Fruit fly (Drosophila melanogaster) whole organism, embryonic: ENCODE results near the gene slmo.
A peak's percentile ranks its signal among the peaks of the same experiment; 100 is the strongest.

Experiments
- B-H2 ChIP-seq: fragments of 200-800 bp; sonication (Bioruptor generic); optimal IDR thresholded peaks from 2 replicates; lab custom pipeline; 2018; ENCODE audit warnings: missing biosample characterization, mild to moderate bottlenecking, missing genetic modification characterization
- CG11695 ChIP-seq: fragments of 200-800 bp; sonication (Bioruptor generic); IDR thresholded peaks from 3 replicates; pipeline ENCODE4 v1.3.6; 2022; ENCODE audit warnings: missing biosample characterization, missing genetic modification characterization
- CG12942 ChIP-seq: fragments of 200-800 bp; sonication (Bioruptor generic); optimal IDR thresholded peaks from 3 replicates; lab custom pipeline; 2016; ENCODE audit warnings: missing biosample characterization, missing genetic modification characterization
- CG13287 ChIP-seq: fragments of 200-800 bp; sonication (Bioruptor generic); IDR thresholded peaks from 2 replicates; pipeline ENCODE4 v1.3.6; 2022; ENCODE audit warnings: missing biosample characterization, missing genetic modification characterization; ENCODE audit not compliant: partially characterized antibody
- CG14860 ChIP-seq: fragments of 200-800 bp; sonication (Bioruptor generic); IDR thresholded peaks from 3 replicates; pipeline ENCODE4 v1.3.6; 2022; ENCODE audit warnings: missing biosample characterization, missing genetic modification characterization; ENCODE audit not compliant: partially characterized antibody
- CG16813 ChIP-seq: fragments of 200-800 bp; sonication (Bioruptor generic); IDR thresholded peaks from 3 replicates; pipeline ENCODE4 v1.3.6; 2022; ENCODE audit warnings: missing biosample characterization, missing genetic modification characterization; ENCODE audit not compliant: partially characterized antibody
- CG17186 ChIP-seq: fragments of 200-800 bp; sonication (Bioruptor generic); optimal IDR thresholded peaks from 3 replicates; lab custom pipeline; 2017; ENCODE audit warnings: missing biosample characterization, missing genetic modification reagents, missing genetic modification characterization
- CG17802 ChIP-seq: fragments of 200-800 bp; sonication (Bioruptor generic); optimal IDR thresholded peaks from 2 replicates; lab custom pipeline; 2018; ENCODE audit warnings: missing biosample characterization, mild to moderate bottlenecking, missing genetic modification characterization, moderate library complexity
- CG17912 ChIP-seq: fragments of 200-800 bp; sonication (Bioruptor generic); optimal IDR thresholded peaks from 2 replicates; lab custom pipeline; 2018; ENCODE audit warnings: missing biosample characterization, mild to moderate bottlenecking, missing genetic modification characterization
- CG1832 ChIP-seq: fragments of 200-800 bp; sonication (Bioruptor generic); optimal IDR thresholded peaks from 2 replicates; lab custom pipeline; 2017; ENCODE audit warnings: missing biosample characterization, mild to moderate bottlenecking, missing genetic modification characterization, inconsistent platforms
- CG30403 ChIP-seq: fragments of 200-800 bp; sonication (Bioruptor generic); optimal IDR thresholded peaks from 3 replicates; lab custom pipeline; 2016; ENCODE audit warnings: missing biosample characterization, missing genetic modification characterization
- CG30431 ChIP-seq: fragments of 200-800 bp; sonication (Bioruptor generic); optimal IDR thresholded peaks from 2 replicates; lab custom pipeline; 2017; ENCODE audit warnings: missing biosample characterization, missing genetic modification characterization
- CG3065 ChIP-seq: fragments of 200-800 bp; sonication (Bioruptor generic); optimal IDR thresholded peaks from 2 replicates; lab custom pipeline; 2016; ENCODE audit warnings: missing biosample characterization, missing genetic modification characterization
- CG32532 ChIP-seq: fragments of 200-800 bp; sonication (Bioruptor generic); IDR thresholded peaks from 2 replicates; pipeline ENCODE4 v1.3.6; 2022; ENCODE audit warnings: missing biosample characterization, missing genetic modification characterization
- CG3726 ChIP-seq: fragments of 200-800 bp; sonication (Bioruptor generic); IDR thresholded peaks from 3 replicates; pipeline ENCODE4, ENCODE4 v1.3.6; 2022; ENCODE audit warnings: missing biosample characterization, missing genetic modification characterization
- CG4424 ChIP-seq: fragments of 200-800 bp; sonication (Bioruptor generic); optimal IDR thresholded peaks from 3 replicates; lab custom pipeline; 2016; ENCODE audit warnings: missing biosample characterization, missing genetic modification characterization
- CG4820 ChIP-seq: fragments of 200-800 bp; sonication (Bioruptor generic); optimal IDR thresholded peaks from 3 replicates; lab custom pipeline; 2016; ENCODE audit warnings: missing biosample characterization, missing genetic modification characterization
- CG6654 ChIP-seq: fragments of 200-800 bp; sonication (Bioruptor generic); optimal IDR thresholded peaks from 2 replicates; lab custom pipeline; 2017; ENCODE audit warnings: missing biosample characterization, mild to moderate bottlenecking, missing genetic modification characterization
- CG7271 ChIP-seq: fragments of 200-800 bp; sonication (Bioruptor generic); optimal IDR thresholded peaks from 2 replicates; lab custom pipeline; 2018; ENCODE audit warnings: missing biosample characterization, mild to moderate bottlenecking, missing genetic modification characterization, moderate library complexity
- CG8281 ChIP-seq: fragments of 200-800 bp; sonication (Bioruptor generic); optimal IDR thresholded peaks from 2 replicates; lab custom pipeline; 2018; ENCODE audit warnings: missing biosample characterization, mild to moderate bottlenecking, missing genetic modification characterization, moderate library complexity
- CG9437 ChIP-seq: fragments of 200-800 bp; sonication (Bioruptor generic); optimal IDR thresholded peaks from 2 replicates; lab custom pipeline; 2018; ENCODE audit warnings: missing biosample characterization, mild to moderate bottlenecking, missing genetic modification characterization
- Ets65A ChIP-seq: fragments of 200-800 bp; sonication (Bioruptor generic); peaks from one replicate; lab custom pipeline; 2016; ENCODE audit warnings: missing biosample characterization, missing genetic modification characterization
- H2.0 ChIP-seq: fragments of 200-800 bp; sonication (Bioruptor generic); IDR thresholded peaks from 2 replicates; pipeline ENCODE4 v1.3.6; 2022; ENCODE audit warnings: missing biosample characterization, missing genetic modification characterization
- Kr ChIP-seq: fragments of 200-800 bp; sonication (Bioruptor generic); optimal IDR thresholded peaks from 2 replicates; lab custom pipeline; 2017; ENCODE audit warnings: missing biosample characterization, mild to moderate bottlenecking, missing genetic modification characterization
- Lhr ChIP-seq: fragments of 200-800 bp; sonication (Bioruptor generic); optimal IDR thresholded peaks from 3 replicates; lab custom pipeline; 2017; ENCODE audit warnings: mild to moderate bottlenecking, missing biosample characterization, missing genetic modification reagents, missing genetic modification characterization
- MTF-1 ChIP-seq: fragments of 200-800 bp; sonication (Bioruptor generic); optimal IDR thresholded peaks from 2 replicates; lab custom pipeline; 2018; ENCODE audit warnings: missing biosample characterization, mild to moderate bottlenecking, missing genetic modification characterization, borderline replicate concordance
- NK7.1 ChIP-seq: fragments of 200-800 bp; sonication (Bioruptor generic); optimal IDR thresholded peaks from 3 replicates; lab custom pipeline; 2016; ENCODE audit warnings: missing biosample characterization, missing genetic modification characterization
- Optix ChIP-seq: fragments of 200-800 bp; sonication (Bioruptor generic); IDR thresholded peaks from 3 replicates; pipeline ENCODE4 v1.3.6; 2022; ENCODE audit warnings: missing biosample characterization, missing genetic modification characterization
- Vsx1 ChIP-seq: fragments of 200-800 bp; sonication (Bioruptor generic); optimal IDR thresholded peaks from 2 replicates; lab custom pipeline; 2017; ENCODE audit warnings: missing biosample characterization, mild to moderate bottlenecking, missing genetic modification characterization, missing genetic modification reagents
- aop ChIP-seq: fragments of 200-800 bp; sonication (Bioruptor generic); IDR thresholded peaks from 2 replicates; pipeline ENCODE4 v1.3.6; 2022; ENCODE audit warnings: missing biosample characterization, missing genetic modification characterization
- ara ChIP-seq: fragments of 200-800 bp; sonication (Bioruptor generic); IDR thresholded peaks from 2 replicates; pipeline ENCODE4 v1.3.6; 2022; ENCODE audit warnings: missing biosample characterization, missing genetic modification characterization
- cato ChIP-seq: fragments of 200-800 bp; sonication (Bioruptor generic); optimal IDR thresholded peaks from 2 replicates; lab custom pipeline; 2016; ENCODE audit warnings: missing biosample characterization, missing genetic modification characterization, borderline replicate concordance
- ewg ChIP-seq: fragments of 200-800 bp; sonication (Bioruptor generic); optimal IDR thresholded peaks from 3 replicates; lab custom pipeline; 2017; ENCODE audit warnings: mild to moderate bottlenecking, missing biosample characterization, missing genetic modification reagents, missing genetic modification characterization
- gfzf ChIP-seq: fragments of 200-800 bp; sonication (Bioruptor generic); optimal IDR thresholded peaks from 2 replicates; lab custom pipeline; 2016; ENCODE audit warnings: missing biosample characterization, mild to moderate bottlenecking, missing genetic modification characterization, moderate library complexity
- maf-S ChIP-seq: fragments of 200-800 bp; sonication (Bioruptor generic); optimal IDR thresholded peaks from 2 replicates; lab custom pipeline; 2016; ENCODE audit warnings: missing biosample characterization, missing genetic modification characterization
- mld ChIP-seq: fragments of 200-800 bp; sonication (Bioruptor generic); IDR thresholded peaks from 3 replicates; pipeline ENCODE4 v1.3.6; 2022; ENCODE audit warnings: missing biosample characterization, missing genetic modification characterization; ENCODE audit not compliant: partially characterized antibody
- nerfin-2 ChIP-seq: fragments of 200-800 bp; sonication (Bioruptor generic); IDR thresholded peaks from 2 replicates; pipeline ENCODE4 v1.3.6; 2022; ENCODE audit warnings: missing biosample characterization, missing genetic modification characterization; ENCODE audit not compliant: partially characterized antibody
- phol ChIP-seq: fragments of 200-800 bp; sonication (Bioruptor generic); optimal IDR thresholded peaks from 3 replicates; lab custom pipeline; 2018; ENCODE audit warnings: missing biosample characterization, mild to moderate bottlenecking, missing genetic modification characterization, moderate library complexity
- psq ChIP-seq: fragments of 200-800 bp; sonication (Bioruptor generic); optimal IDR thresholded peaks from 2 replicates; lab custom pipeline; 2017; ENCODE audit warnings: missing biosample characterization, missing genetic modification characterization
- pum ChIP-seq: fragments of 200-800 bp; sonication (Bioruptor generic); optimal IDR thresholded peaks from 2 replicates; lab custom pipeline; 2016; ENCODE audit warnings: missing biosample characterization, missing genetic modification characterization
- sd ChIP-seq: fragments of 200-800 bp; sonication (Bioruptor generic); optimal IDR thresholded peaks from 3 replicates; lab custom pipeline; 2018; ENCODE audit warnings: missing biosample characterization, mild to moderate bottlenecking, missing genetic modification characterization, moderate library complexity
- sna ChIP-seq: fragments of 200-800 bp; sonication (Bioruptor generic); IDR thresholded peaks from 2 replicates; pipeline ENCODE4 v1.3.6; 2022; ENCODE audit warnings: missing biosample characterization, missing genetic modification characterization; ENCODE audit not compliant: partially characterized antibody
- stwl ChIP-seq: fragments of 200-800 bp; sonication (Bioruptor generic); optimal IDR thresholded peaks from 3 replicates; lab custom pipeline; 2018; ENCODE audit warnings: missing biosample characterization, mild to moderate bottlenecking, missing genetic modification characterization, moderate library complexity
- tna ChIP-seq: fragments of 200-800 bp; sonication (Bioruptor generic); IDR thresholded peaks from 2 replicates; pipeline ENCODE4 v1.3.6; 2022; ENCODE audit warnings: missing biosample characterization, missing genetic modification characterization; ENCODE audit not compliant: partially characterized antibody
- unpg ChIP-seq: fragments of 200-800 bp; sonication (Bioruptor generic); optimal IDR thresholded peaks from 3 replicates; lab custom pipeline; 2018; ENCODE audit warnings: missing biosample characterization, mild to moderate bottlenecking, missing genetic modification characterization, moderate library complexity
- z ChIP-seq: fragments of 200-800 bp; sonication (Bioruptor generic); IDR thresholded peaks from 3 replicates; pipeline ENCODE4 v1.3.6; 2022; ENCODE audit warnings: missing biosample characterization, missing genetic modification characterization
- zen ChIP-seq: fragments of 200-800 bp; sonication (Bioruptor generic); optimal IDR thresholded peaks from 3 replicates; lab custom pipeline; 2018; ENCODE audit warnings: missing biosample characterization, mild to moderate bottlenecking, missing genetic modification characterization, moderate library complexity

Gene slmo

dm6 chr2L:6088371-6089365 is 40.2 kb upstream of the slmo start (continued):
- TF ChIP-seq mld (GFP tag; lab: Robert Waterston, UW) (no peak), B-H2 (GFP tag; lab: Kevin White, UChicago) (peak; percentile 60), maf-S (GFP tag; lab: Kevin White, UChicago) (no peak), zen (tag; lab: Kevin White, UChicago) (peak; percentile 67), CG30431 (GFP tag; lab: Kevin White, UChicago) (no peak), unpg (GFP tag; lab: Kevin White, UChicago) (peak; percentile 6), CG1832 (no peak), CG16813 (peak; percentile 44; the same call in 1 of the 3 replicates), CG13287 (peak; percentile 64; the same call in 1 of the 2 replicates), ewg (GFP tag; lab: Kevin White, UChicago) (peak; percentile 63), CG9437 (GFP tag; lab: Kevin White, UChicago) (no peak), nerfin-2 (peak; percentile 51; the same call in 1 of the 2 replicates), CG17912 (GFP tag; lab: Kevin White, UChicago) (peak; percentile 43), CG8281 (peak; percentile 39), CG17802 (no peak), phol (tag; lab: Kevin White, UChicago) (no peak), stwl (tag; lab: Kevin White, UChicago) (peak; percentile 92), CG6654 (GFP tag; lab: Kevin White, UChicago) (no peak), Optix (no peak), pum (no peak), CG11695 (GFP tag; lab: Robert Waterston, UW) (peak; percentile 53; the same call in 1 of the 3 replicates), CG14860 (GFP tag; lab: Robert Waterston, UW) (peak; percentile 37; the same call in 1 of the 3 replicates), CG32532 (GFP tag; lab: Robert Waterston, UW) (peak; percentile 41; the same call in 1 of the 2 replicates), CG4424 (GFP tag; lab: Kevin White, UChicago) (no peak), CG4820 (GFP tag; lab: Kevin White, UChicago) (no peak), z (peak; percentile 91), CG3726 (GFP tag; lab: Robert Waterston, UW) (no peak), Vsx1 (GFP tag; lab: Kevin White, UChicago) (peak; percentile 25), tna (GFP tag; lab: Robert Waterston, UW) (peak; percentile 59; the same call in 1 of the 2 replicates), CG12942 (GFP tag; lab: Kevin White, UChicago) (no peak), CG17186 (GFP tag; lab: Kevin White, UChicago) (no peak), CG30403 (GFP tag; lab: Kevin White, UChicago) (peak; percentile 6), psq (GFP tag; lab: Kevin White, UChicago) (no peak), sna (peak; percentile 66), Ets65A (GFP tag; lab: Kevin White, UChicago) (peak; percentile 52), H2.0 (GFP tag; lab: Robert Waterston, UW) (no peak), MTF-1 (GFP tag; lab: Kevin White, UChicago) (peak; percentile 58), sd (tag; lab: Kevin White, UChicago) (peak; percentile 87), ara (GFP tag; lab: Robert Waterston, UW) (peak; percentile 57), Kr (GFP tag; lab: Kevin White, UChicago) (peak; percentile 65), CG3065 (peak; percentile 46), cato (GFP tag; lab: Kevin White, UChicago) (no peak), gfzf (GFP tag; lab: Kevin White, UChicago) (no peak), CG7271 (tag; lab: Kevin White, UChicago) (no peak), Lhr (GFP tag; lab: Kevin White, UChicago) (no peak), NK7.1 (GFP tag; lab: Kevin White, UChicago) (no peak), aop (GFP tag; lab: Robert Waterston, UW) (no peak)
